Fruit fly (Drosophila melanogaster) whole organism, embryonic: ENCODE data around the gene CG6893.

Experiments used
- Antp ChIP-seq: fragments of 200-800 bp; sonication (Bioruptor generic); optimal IDR thresholded peaks from 3 replicates; lab custom pipeline; 2016; ENCODE audit warnings: missing biosample characterization, missing genetic modification characterization
- CG11504 ChIP-seq: fragments of 200-800 bp; sonication (Bioruptor generic); optimal IDR thresholded peaks from 3 replicates; lab custom pipeline; 2019; ENCODE audit warnings: missing biosample characterization, mild to moderate bottlenecking, missing genetic modification characterization, moderate library complexity
- CG12391 ChIP-seq: fragments of 200-800 bp; sonication (Bioruptor generic); optimal IDR thresholded peaks from 3 replicates; lab custom pipeline; 2018; ENCODE audit warnings: missing biosample characterization, mild to moderate bottlenecking, missing genetic modification characterization, moderate library complexity
- CG12744 ChIP-seq: fragments of 200-800 bp; sonication (Bioruptor generic); optimal IDR thresholded peaks from 2 replicates; lab custom pipeline; 2016; ENCODE audit warnings: missing biosample characterization, missing genetic modification characterization
- CG13287 ChIP-seq: fragments of 200-800 bp; sonication (Bioruptor generic); IDR thresholded peaks from 2 replicates; pipeline ENCODE4 v1.3.6; 2022; ENCODE audit warnings: missing biosample characterization, missing genetic modification characterization; ENCODE audit not compliant: partially characterized antibody
- CG13894 ChIP-seq: fragments of 200-800 bp; sonication (Bioruptor generic); optimal IDR thresholded peaks from 3 replicates; lab custom pipeline; 2018; ENCODE audit warnings: missing biosample characterization, mild to moderate bottlenecking, missing genetic modification characterization, moderate library complexity
- CG14441 ChIP-seq: fragments of 200-800 bp; sonication (Bioruptor generic); IDR thresholded peaks from 2 replicates; pipeline ENCODE4 v1.3.6; 2022; ENCODE audit warnings: missing biosample characterization, missing genetic modification characterization
- CG1603 ChIP-seq: fragments of 200-800 bp; sonication (Bioruptor generic); optimal IDR thresholded peaks from 2 replicates; lab custom pipeline; 2019; ENCODE audit warnings: missing biosample characterization, mild to moderate bottlenecking, missing genetic modification characterization, moderate library complexity
- CG30403 ChIP-seq: fragments of 200-800 bp; sonication (Bioruptor generic); optimal IDR thresholded peaks from 3 replicates; lab custom pipeline; 2016; ENCODE audit warnings: missing biosample characterization, missing genetic modification characterization
- CG30431 ChIP-seq: fragments of 200-800 bp; sonication (Bioruptor generic); optimal IDR thresholded peaks from 2 replicates; lab custom pipeline; 2017; ENCODE audit warnings: missing biosample characterization, missing genetic modification characterization
- CG31224 ChIP-seq: fragments of 200-800 bp; sonication (Bioruptor generic); IDR thresholded peaks from 2 replicates; pipeline ENCODE4 v1.3.6; 2022; ENCODE audit warnings: missing biosample characterization, missing genetic modification characterization
- CG34224 ChIP-seq: fragments of 200-800 bp; sonication (Bioruptor generic); IDR thresholded peaks from 3 replicates; pipeline ENCODE4 v1.3.6; 2022; ENCODE audit warnings: missing biosample characterization, missing genetic modification characterization; ENCODE audit not compliant: partially characterized antibody
- CG3995 ChIP-seq: fragments of 200-800 bp; sonication (Bioruptor generic); optimal IDR thresholded peaks from 3 replicates; lab custom pipeline; 2016; ENCODE audit warnings: missing biosample characterization, missing genetic modification characterization
- CG6272 ChIP-seq: fragments of 200-800 bp; sonication (Bioruptor generic); IDR thresholded peaks from 2 replicates; pipeline ENCODE4 v1.3.6; 2022; ENCODE audit warnings: missing biosample characterization, missing genetic modification characterization
- CG7556 ChIP-seq: fragments of 200-800 bp; sonication (Bioruptor generic); optimal IDR thresholded peaks from 2 replicates; lab custom pipeline; 2017; ENCODE audit warnings: missing biosample characterization, mild to moderate bottlenecking, missing genetic modification characterization
- CG8924 ChIP-seq: fragments of 200-800 bp; optimal IDR thresholded peaks from 3 replicates; lab custom pipeline; 2019; ENCODE audit warnings: missing biosample characterization, mild to moderate bottlenecking, missing genetic modification characterization, moderate library complexity
- CG9437 ChIP-seq: fragments of 200-800 bp; sonication (Bioruptor generic); optimal IDR thresholded peaks from 2 replicates; lab custom pipeline; 2018; ENCODE audit warnings: missing biosample characterization, mild to moderate bottlenecking, missing genetic modification characterization
- CoRest ChIP-seq: fragments of 200-800 bp; sonication (Bioruptor generic); optimal IDR thresholded peaks from 3 replicates; lab custom pipeline; 2018; ENCODE audit warnings: missing biosample characterization, mild to moderate bottlenecking, missing genetic modification characterization, moderate library complexity
- ERR ChIP-seq: fragments of 200-800 bp; sonication (Bioruptor generic); optimal IDR thresholded peaks from 2 replicates; lab custom pipeline; 2016; ENCODE audit warnings: missing biosample characterization, missing genetic modification characterization
- Elba2 ChIP-seq: fragments of 200-800 bp; sonication (Bioruptor generic); optimal IDR thresholded peaks from 3 replicates; lab custom pipeline; 2016; ENCODE audit warnings: missing biosample characterization, missing genetic modification characterization
- Ets65A ChIP-seq: fragments of 200-800 bp; sonication (Bioruptor generic); peaks from one replicate; lab custom pipeline; 2016; ENCODE audit warnings: missing biosample characterization, missing genetic modification characterization
- HLH4C ChIP-seq: fragments of 200-800 bp; sonication (Bioruptor generic); IDR thresholded peaks from 3 replicates; pipeline ENCODE4 v1.3.6; 2022; ENCODE audit warnings: missing biosample characterization, missing genetic modification characterization; ENCODE audit not compliant: partially characterized antibody
- Hr39 ChIP-seq: fragments of >200 bp; optimal IDR thresholded peaks from 2 replicates; lab custom pipeline; 2017
- Hr51 ChIP-seq, 2 experiments: fragments of 200-800 bp; sonication (Bioruptor generic); optimal IDR thresholded peaks; 2 replicates in 1 of 2; 3 replicates in 1 of 2; lab custom pipeline; 2016 to 2018; ENCODE audit warnings: missing biosample characterization in 2 of 2, missing genetic modification characterization in 2 of 2, mild to moderate bottlenecking in 1 of 2, moderate library complexity in 1 of 2
- MTF-1 ChIP-seq: fragments of 200-800 bp; sonication (Bioruptor generic); optimal IDR thresholded peaks from 2 replicates; lab custom pipeline; 2018; ENCODE audit warnings: missing biosample characterization, mild to moderate bottlenecking, missing genetic modification characterization, borderline replicate concordance
- Oli ChIP-seq: fragments of 200-800 bp; sonication (Bioruptor generic); optimal IDR thresholded peaks from 2 replicates; lab custom pipeline; 2018; ENCODE audit warnings: missing biosample characterization, mild to moderate bottlenecking, missing genetic modification characterization, moderate library complexity
- Ssrp ChIP-seq: fragments of 200-800 bp; sonication (Bioruptor generic); optimal IDR thresholded peaks from 2 replicates; lab custom pipeline; 2018; ENCODE audit warnings: missing biosample characterization, mild to moderate bottlenecking, missing genetic modification characterization, moderate library complexity
- Vsx1 ChIP-seq: fragments of 200-800 bp; sonication (Bioruptor generic); optimal IDR thresholded peaks from 2 replicates; lab custom pipeline; 2017; ENCODE audit warnings: missing biosample characterization, mild to moderate bottlenecking, missing genetic modification characterization, missing genetic modification reagents
- abd-A ChIP-seq: fragments of 200-800 bp; sonication (Bioruptor generic); optimal IDR thresholded peaks from 3 replicates; lab custom pipeline; 2019; ENCODE audit warnings: missing biosample characterization, mild to moderate bottlenecking, missing genetic modification characterization, moderate library complexity
- ash1 ChIP-seq: fragments of 200-800 bp; sonication (Bioruptor generic); optimal IDR thresholded peaks from 2 replicates; lab custom pipeline; 2018; ENCODE audit warnings: missing biosample characterization, mild to moderate bottlenecking, missing genetic modification characterization
- bowl ChIP-seq: fragments of 200-800 bp; sonication (Bioruptor generic); IDR thresholded peaks from 2 replicates; pipeline ENCODE4 v1.3.6; 2022; ENCODE audit warnings: missing biosample characterization, missing genetic modification characterization
- cas ChIP-seq: fragments of 200-800 bp; sonication (Bioruptor generic); IDR thresholded peaks from 2 replicates; pipeline ENCODE4 v1.3.6; 2022; ENCODE audit warnings: missing biosample characterization, missing genetic modification characterization
- ci ChIP-seq: fragments of 200-800 bp; sonication (Bioruptor generic); IDR thresholded peaks from 3 replicates; pipeline ENCODE4 v1.3.6; 2022; ENCODE audit warnings: missing biosample characterization, missing genetic modification characterization
- danr ChIP-seq: fragments of 200-800 bp; sonication (Bioruptor generic); IDR thresholded peaks from 2 replicates; pipeline ENCODE4 v1.3.6; 2022; ENCODE audit warnings: missing biosample characterization, missing genetic modification characterization
- disco-r ChIP-seq: fragments of 200-800 bp; sonication (Bioruptor generic); optimal IDR thresholded peaks from 2 replicates; lab custom pipeline; 2016; ENCODE audit warnings: missing biosample characterization, missing genetic modification characterization
- exex ChIP-seq: fragments of 200-800 bp; sonication (Bioruptor generic); optimal IDR thresholded peaks from 4 replicates; lab custom pipeline; 2018; ENCODE audit warnings: missing biosample characterization, mild to moderate bottlenecking, missing genetic modification characterization, moderate library complexity
- ftz-f1 ChIP-seq: fragments of 200-800 bp; sonication (Bioruptor generic); optimal IDR thresholded peaks from 2 replicates; lab custom pipeline; 2016; ENCODE audit warnings: missing biosample characterization, missing genetic modification characterization
- gsb ChIP-seq: fragments of 200-800 bp; sonication (Bioruptor generic); IDR thresholded peaks from 2 replicates; pipeline ENCODE4 v1.3.6; 2022; ENCODE audit warnings: missing biosample characterization, missing genetic modification characterization
- her ChIP-seq: fragments of 200-800 bp; sonication (Bioruptor generic); optimal IDR thresholded peaks from 2 replicates; lab custom pipeline; 2016; ENCODE audit warnings: missing biosample characterization, missing genetic modification characterization
- jumu ChIP-seq: fragments of 200-800 bp; sonication (Bioruptor generic); optimal IDR thresholded peaks from 3 replicates; lab custom pipeline; 2016; ENCODE audit warnings: missing biosample characterization, missing genetic modification characterization
- kah ChIP-seq: fragments of 200-800 bp; sonication (Bioruptor generic); optimal IDR thresholded peaks from 2 replicates; lab custom pipeline; 2018; ENCODE audit warnings: missing biosample characterization, mild to moderate bottlenecking, missing genetic modification characterization
- lilli ChIP-seq: fragments of 200-800 bp; sonication (Bioruptor generic); optimal IDR thresholded peaks from 3 replicates; lab custom pipeline; 2016; ENCODE audit warnings: missing biosample characterization, missing genetic modification characterization
- mirr ChIP-seq: fragments of 200-800 bp; sonication (Bioruptor generic); optimal IDR thresholded peaks from 3 replicates; lab custom pipeline; 2018; ENCODE audit warnings: missing biosample characterization, mild to moderate bottlenecking, missing genetic modification characterization
- mld ChIP-seq: fragments of 200-800 bp; sonication (Bioruptor generic); IDR thresholded peaks from 3 replicates; pipeline ENCODE4 v1.3.6; 2022; ENCODE audit warnings: missing biosample characterization, missing genetic modification characterization; ENCODE audit not compliant: partially characterized antibody
- nau ChIP-seq: fragments of 200-800 bp; sonication (Bioruptor generic); optimal IDR thresholded peaks from 3 replicates; lab custom pipeline; 2017; ENCODE audit warnings: missing biosample characterization, mild to moderate bottlenecking, missing genetic modification characterization, missing genetic modification reagents
- nom ChIP-seq: fragments of 200-800 bp; sonication (Bioruptor generic); optimal IDR thresholded peaks from 2 replicates; lab custom pipeline; 2017; ENCODE audit warnings: missing biosample characterization, missing genetic modification characterization, mild to moderate bottlenecking, moderate library complexity, missing genetic modification reagents
- rib ChIP-seq: fragments of 200-800 bp; sonication (Bioruptor generic); IDR thresholded peaks from 2 replicates; pipeline ENCODE4 v1.3.6; 2022; ENCODE audit warnings: missing biosample characterization, missing genetic modification characterization
- sens ChIP-seq: fragments of 200-800 bp; sonication (Bioruptor generic); peaks from one replicate; lab custom pipeline; 2016; ENCODE audit warnings: missing biosample characterization, missing genetic modification characterization
- sob ChIP-seq: fragments of 200-800 bp; sonication (Bioruptor generic); IDR thresholded peaks from 2 replicates; pipeline ENCODE4 v1.3.6; 2022; ENCODE audit warnings: missing biosample characterization, missing genetic modification characterization
- tgo ChIP-seq: fragments of 200-800 bp; sonication (Bioruptor generic); IDR thresholded peaks from 3 replicates; pipeline ENCODE4 v1.3.6; 2022; ENCODE audit warnings: missing biosample characterization, missing genetic modification characterization
- vfl ChIP-seq: fragments of 200-800 bp; sonication (Bioruptor generic); optimal IDR thresholded peaks from 2 replicates; lab custom pipeline; 2016; ENCODE audit warnings: missing biosample characterization, missing genetic modification characterization
- yki ChIP-seq: fragments of >200 bp; optimal IDR thresholded peaks from 3 replicates; lab custom pipeline; 2018

CG6893 gene

dm6 chr3L:18686220-18686801, 7.7 kb upstream of the CG6893 start, which contains the start of gene Cyp12c1:
TSS of gene Cyp12c1 (minus strand) at chr3L:18686319.
- no peak for TF ChIP-seq gsb (GFP tag; lab: Robert Waterston, UW)
- TF ChIP-seq her (GFP tag; lab: Kevin White, UChicago): no peak
- TF ChIP-seq CoRest (tag; lab: Kevin White, UChicago): no peak
- TF ChIP-seq CG13287 (GFP tag; lab: Robert Waterston, UW): no peak
- no peak for TF ChIP-seq CG3995 (GFP tag; lab: Kevin White, UChicago)
- TF ChIP-seq Ssrp (tag; lab: Kevin White, UChicago): no peak
- TF ChIP-seq Hr51 (GFP tag; optimal IDR thresholded peaks at IDR 0.05; lab: Kevin White, UChicago): no peak
- no peak for TF ChIP-seq sens (GFP tag; lab: Kevin White, UChicago)
- no peak for TF ChIP-seq Ets65A
- no peak for TF ChIP-seq Elba2 (GFP tag; lab: Kevin White, UChicago)
- TF ChIP-seq exex: peak; percentile 97
- no peak for TF ChIP-seq mld (GFP tag; lab: Robert Waterston, UW)
- no peak for TF ChIP-seq rib (GFP tag; lab: Robert Waterston, UW)
- no peak for TF ChIP-seq ERR (GFP tag; lab: Kevin White, UChicago)
- TF ChIP-seq CG31224 (GFP tag; lab: Robert Waterston, UW): no peak
- peak; percentile 88 for TF ChIP-seq CG11504
- no peak for TF ChIP-seq Hr39 (lab: Kevin White, UChicago)
- peak; percentile 4 for TF ChIP-seq mirr (GFP tag; lab: Kevin White, UChicago)
- no peak for TF ChIP-seq nom (GFP tag; lab: Kevin White, UChicago)
- no peak for TF ChIP-seq nau (GFP tag; lab: Kevin White, UChicago)
- TF ChIP-seq CG12744 (GFP tag; lab: Kevin White, UChicago): no peak
- TF ChIP-seq yki (lab: Kevin White, UChicago): no peak
- TF ChIP-seq danr (GFP tag; lab: Robert Waterston, UW): no peak
- TF ChIP-seq CG6272: no peak
- TF ChIP-seq jumu (GFP tag; lab: Kevin White, UChicago): no peak
- no peak for TF ChIP-seq CG9437 (GFP tag; lab: Kevin White, UChicago)
- TF ChIP-seq kah (GFP tag; lab: Kevin White, UChicago): no peak
- TF ChIP-seq CG14441: 0 out of 2 replicates have a peak, but pooled peaks have one; percentile 22
- no peak for TF ChIP-seq lilli (GFP tag; lab: Kevin White, UChicago)
- no peak for TF ChIP-seq bowl (GFP tag; lab: Robert Waterston, UW)
- TF ChIP-seq Vsx1 (GFP tag; lab: Kevin White, UChicago): peak; percentile 74
- no peak for TF ChIP-seq disco-r
- no peak for TF ChIP-seq CG30403 (GFP tag; lab: Kevin White, UChicago)
- TF ChIP-seq Oli (tag; lab: Kevin White, UChicago): no peak
- TF ChIP-seq CG30431: no peak
- no peak for TF ChIP-seq CG34224
- no peak for TF ChIP-seq CG12391 (tag; lab: Kevin White, UChicago)
- TF ChIP-seq ash1 (GFP tag; lab: Kevin White, UChicago): no peak
- TF ChIP-seq CG13894 (tag; lab: Kevin White, UChicago): no peak
- no peak for TF ChIP-seq ci (GFP tag; lab: Robert Waterston, UW)
- TF ChIP-seq sob: no peak
- no peak for TF ChIP-seq Antp (GFP tag; lab: Kevin White, UChicago)
- TF ChIP-seq MTF-1 (GFP tag; lab: Kevin White, UChicago): no peak
- no peak for TF ChIP-seq HLH4C (GFP tag; lab: Robert Waterston, UW)
- TF ChIP-seq CG8924 (tag; lab: Kevin White, UChicago): no peak
- TF ChIP-seq cas: no peak
- TF ChIP-seq ftz-f1 (GFP tag; lab: Kevin White, UChicago): no peak
- TF ChIP-seq CG1603 (tag; lab: Kevin White, UChicago): peak; percentile 11
- no peak for TF ChIP-seq tgo (GFP tag; lab: Robert Waterston, UW)
- TF ChIP-seq abd-A (tag; lab: Kevin White, UChicago): no peak
- no peak for TF ChIP-seq vfl (GFP tag; lab: Kevin White, UChicago)
- TF ChIP-seq CG7556 (GFP tag; lab: Kevin White, UChicago): no peak
